Worm (Caenorhabditis elegans) whole organism, midembryonic: ENCODE measurements around the gene str-246.

ENCODE experiments used
- T22C8.4 ChIP-seq: fragments of 200-800 bp; sonication (Bioruptor generic); IDR thresholded peaks from 2 replicates; pipeline ENCODE4 v1.3.6; 2022; ENCODE audit warnings: missing genetic modification characterization, missing compliant biosample characterization
- cog-1 ChIP-seq: sonication (generic microtip); optimal IDR thresholded peaks from 2 replicates; lab custom pipeline; 2016; ENCODE audit warnings: missing genetic modification characterization, missing compliant biosample characterization
- flt-1 ChIP-seq: fragments of 200-800 bp; sonication (Bioruptor generic); IDR thresholded peaks from 2 replicates; pipeline ENCODE4 v1.3.6; 2022; ENCODE audit warnings: missing genetic modification characterization, missing compliant biosample characterization
- klf-2 ChIP-seq: fragments of 200-800 bp; sonication (Bioruptor generic); conservative IDR thresholded peaks from 2 replicates; pipeline ENCODE4 v1.3.6; 2022; ENCODE audit warnings: missing genetic modification reagents, missing genetic modification characterization, missing compliant biosample characterization
- med-1 ChIP-seq: sonication (generic microtip); optimal IDR thresholded peaks from 2 replicates; lab custom pipeline; 2017; ENCODE audit warnings: missing genetic modification characterization, mild to moderate bottlenecking, missing compliant biosample characterization, antibody characterized with exemption, missing genetic modification reagents; ENCODE audit not compliant: insufficient read depth
- ref-1 ChIP-seq: fragments of 200-800 bp; sonication (Bioruptor generic); conservative IDR thresholded peaks from 2 replicates; pipeline ENCODE4 v1.3.6; 2022; ENCODE audit warnings: missing genetic modification reagents, missing genetic modification characterization, missing compliant biosample characterization
- tab-1 ChIP-seq: fragments of 200-800 bp; sonication (Bioruptor generic); IDR thresholded peaks from 2 replicates; pipeline ENCODE4 v1.3.6; 2022; ENCODE audit warnings: missing genetic modification characterization, missing compliant biosample characterization
- ztf-23 ChIP-seq: fragments of 200-800 bp; sonication (Bioruptor generic); IDR thresholded peaks from 2 replicates; pipeline ENCODE4 v1.3.6; 2022; ENCODE audit warnings: missing genetic modification reagents, missing genetic modification characterization, missing compliant biosample characterization
- ztf-29 ChIP-seq: fragments of 200-800 bp; sonication (Bioruptor generic); IDR thresholded peaks from 2 replicates; pipeline ENCODE4 v1.3.6; 2022; ENCODE audit warnings: missing genetic modification reagents, missing genetic modification characterization, missing compliant biosample characterization

- no peak for TF ChIP-seq ztf-23 (GFP tag; lab: Robert Waterston, UW)
- TF ChIP-seq tab-1 = no peak
- no peak for TF ChIP-seq ztf-29 (GFP tag; lab: Robert Waterston, UW)
- no peak for TF ChIP-seq flt-1 (GFP tag; lab: Robert Waterston, UW)
- no peak for TF ChIP-seq T22C8.4 (GFP tag; lab: Robert Waterston, UW)
- TF ChIP-seq klf-2 (GFP tag; lab: Robert Waterston, UW) = no peak
- TF ChIP-seq cog-1 (tag; lab: Kevin White, UChicago) = no peak
- TF ChIP-seq ref-1 (GFP tag; lab: Robert Waterston, UW) = no peak
- TF ChIP-seq med-1 (GFP tag; lab: Kevin White, UChicago) = no peak
Observed at ce11 chrIII:11039250-11039649, 38.3 kb upstream of the str-246 start.
